Worm (Caenorhabditis elegans) whole organism, L4/young adult: ENCODE measurements around the gene C53A3.4.

Experiments
- W03F9.2 ChIP-seq: fragments of 150-350 bp; optimal IDR thresholded peaks from 2 replicates; lab custom pipeline; 2014; ENCODE audit warnings: missing biosample characterization, missing genetic modification characterization
- dao-5 ChIP-seq: sonication (generic microtip); optimal IDR thresholded peaks from 2 replicates; lab custom pipeline; 2016; ENCODE audit warnings: missing genotype, missing genetic modification characterization, moderate library complexity, missing compliant biosample characterization
- him-1 ChIP-seq: sonication (generic microtip); optimal IDR thresholded peaks from 2 replicates; lab custom pipeline; 2016; ENCODE audit warnings: missing genotype, missing genetic modification reagents, missing genetic modification characterization, missing compliant biosample characterization

DNA sequence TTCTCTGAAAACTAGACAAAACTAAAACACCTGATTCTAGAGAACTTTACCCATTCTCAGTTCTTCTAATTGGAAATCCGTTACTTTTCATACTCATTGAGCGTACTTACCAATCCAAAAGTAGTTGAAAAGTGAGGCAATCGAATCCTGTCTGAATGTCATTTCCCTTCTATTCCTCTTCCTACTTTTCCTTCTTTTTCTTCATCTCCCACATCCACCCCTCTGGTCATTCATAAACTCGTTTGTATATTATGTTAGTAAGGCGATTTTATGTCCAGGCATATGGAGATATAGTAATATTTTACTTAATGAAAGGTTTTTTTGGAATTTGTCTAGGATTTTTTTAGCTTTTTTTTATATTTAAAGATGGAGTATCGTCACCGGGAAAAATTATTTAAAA lies 50.3 kb downstream of the C53A3.4 start:
- TF ChIP-seq W03F9.2 (tag; lab: Kevin White, UChicago) (no peak), him-1 (no peak), dao-5 (no peak)
